Worm (Caenorhabditis elegans): ENCODE results near the gene col-88.
A peak's percentile ranks its signal among the peaks of the same experiment; 100 is the strongest.

Gene col-88

DNA sequence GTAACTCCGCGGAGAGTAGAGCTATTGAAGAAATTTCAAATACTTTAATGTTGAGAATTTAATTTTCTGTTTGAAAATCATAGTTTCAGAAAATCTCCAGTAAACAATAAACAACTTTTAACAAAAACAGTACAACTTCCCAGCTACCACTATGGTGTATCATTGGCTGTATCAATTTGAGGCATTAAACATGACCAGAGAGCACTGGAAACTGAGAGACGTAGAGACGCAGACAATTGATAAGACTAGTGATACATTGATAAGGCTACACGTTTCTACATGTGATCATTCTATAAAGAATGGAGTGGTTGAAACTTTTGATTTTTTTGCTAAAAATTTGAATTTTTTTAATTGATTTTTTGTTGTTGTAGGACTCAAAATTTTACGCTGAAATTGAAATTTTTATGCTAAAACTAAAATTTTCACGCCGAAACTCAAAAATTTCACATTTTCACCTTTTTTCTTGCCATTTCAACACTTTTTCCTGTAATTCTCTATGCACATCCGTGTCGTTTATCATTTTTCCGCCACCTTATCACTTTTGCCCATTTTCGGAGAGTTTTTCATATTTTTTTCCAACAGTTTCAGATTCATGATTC lies 25.5 kb upstream of the col-88 start, which contains the start of gene H10E21.1:
TSS of gene H10E21.1 (plus strand) at position 549 of the 599 bp plus-strand sequence.
- peak; percentile 18 for TF ChIP-seq nhr-43 (tag; optimal IDR thresholded peaks at IDR 0.05; ENCODE audit: poor library complexity, severe bottlenecking)
- no peak for TF ChIP-seq egl-27 (tag; optimal IDR thresholded peaks at IDR 0.05)
- peak; percentile 88 for TF ChIP-seq elt-2 (tag; optimal IDR thresholded peaks at IDR 0.05)
- TF ChIP-seq tbx-2 (tag; optimal IDR thresholded peaks at IDR 0.05): no peak
- TF ChIP-seq fkh-10 (GFP tag; optimal IDR thresholded peaks at IDR 0.05): no peak
- TF ChIP-seq nhr-25 (tag; optimal IDR thresholded peaks at IDR 0.05): peak; percentile 19
- peak; percentile 22 for TF ChIP-seq pha-4 (tag; optimal IDR thresholded peaks at IDR 0.05)
- TF ChIP-seq ceh-28 (tag; optimal IDR thresholded peaks at IDR 0.05): peak; percentile 14
- TF ChIP-seq pqm-1 (tag; optimal IDR thresholded peaks at IDR 0.05): peak; percentile 75
- TF ChIP-seq nhr-77 (tag; optimal IDR thresholded peaks at IDR 0.05): no peak
- peak; percentile 48 to 99 (median 94) for TF ChIP-seq elt-3 (tag; optimal IDR thresholded peaks at IDR 0.05)
- TF ChIP-seq ztf-11 (tag; optimal IDR thresholded peaks at IDR 0.05): no peak

DNA sequence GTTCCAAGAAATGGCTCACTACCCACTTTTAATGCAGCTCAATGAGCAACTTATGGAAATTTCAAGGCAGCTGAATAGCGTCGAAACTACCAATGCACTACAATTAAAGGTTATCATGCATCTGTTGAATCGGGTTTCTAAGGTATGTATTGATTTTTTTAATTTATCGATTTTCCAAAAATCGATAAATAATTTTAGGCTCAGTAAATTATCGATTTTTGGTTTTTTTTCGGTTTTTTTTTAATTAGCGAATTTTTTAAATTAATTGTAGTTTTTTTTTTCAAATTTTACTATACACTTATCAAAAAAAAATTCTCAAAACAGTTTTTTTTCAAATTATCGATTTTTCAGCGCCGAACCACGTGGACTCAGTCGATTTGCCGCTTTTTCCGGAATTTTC lies 24.1 kb upstream of the col-88 start:
- TF ChIP-seq snpc-4 (tag; optimal IDR thresholded peaks at IDR 0.05) (no peak), ZK546.5 (tag; optimal IDR thresholded peaks at IDR 0.05) (no peak), nhr-11 (tag; optimal IDR thresholded peaks at IDR 0.05) (no peak), unc-39 (tag; optimal IDR thresholded peaks at IDR 0.05) (no peak), ceh-28 (tag; optimal IDR thresholded peaks at IDR 0.05) (peak; percentile 93), aly-2 (tag; optimal IDR thresholded peaks at IDR 0.05) (no peak), mdl-1 (tag; optimal IDR thresholded peaks at IDR 0.05) (no peak), egl-5 (tag; optimal IDR thresholded peaks at IDR 0.05) (no peak)

- peak; percentile 2 for TF ChIP-seq elt-2 (tag; optimal IDR thresholded peaks at IDR 0.05)
- no peak for TF ChIP-seq hmg-11 (tag; optimal IDR thresholded peaks at IDR 0.05)
Measured at ce11 chrIII:17558-17957, 23.3 kb upstream of the col-88 start.

- TF ChIP-seq nhr-25 (tag; optimal IDR thresholded peaks at IDR 0.05) (peak; percentile 55), nhr-11 (tag; optimal IDR thresholded peaks at IDR 0.05) (no peak)
Measured at ce11 chrIII:19509-19908, 21.4 kb upstream of the col-88 start, which contains the start of gene H10E21.4. TSS of gene H10E21.4 (minus strand) at chrIII:19675.

DNA sequence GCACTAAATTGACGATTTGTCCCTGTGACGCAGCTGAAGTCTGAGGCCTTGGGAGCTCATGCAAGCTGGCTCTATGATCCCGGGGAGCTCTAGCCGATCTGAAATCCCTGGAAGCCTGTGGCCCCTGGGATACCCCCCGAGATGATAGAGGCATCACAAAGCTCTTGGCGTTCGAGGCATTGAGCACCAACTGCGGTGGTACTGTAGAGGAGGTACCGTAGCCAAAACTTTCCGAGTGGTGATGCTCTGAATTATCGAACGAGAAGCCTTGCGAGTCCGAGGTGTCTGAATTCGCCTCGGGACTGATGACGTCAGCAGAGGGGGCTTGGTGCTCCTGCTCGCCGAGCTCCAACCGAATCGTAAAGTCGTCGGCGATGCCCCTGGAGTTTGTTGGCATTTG lies 19.6 kb upstream of the col-88 start:
- no peak for TF ChIP-seq ZK546.5 (tag; optimal IDR thresholded peaks at IDR 0.05)

DNA sequence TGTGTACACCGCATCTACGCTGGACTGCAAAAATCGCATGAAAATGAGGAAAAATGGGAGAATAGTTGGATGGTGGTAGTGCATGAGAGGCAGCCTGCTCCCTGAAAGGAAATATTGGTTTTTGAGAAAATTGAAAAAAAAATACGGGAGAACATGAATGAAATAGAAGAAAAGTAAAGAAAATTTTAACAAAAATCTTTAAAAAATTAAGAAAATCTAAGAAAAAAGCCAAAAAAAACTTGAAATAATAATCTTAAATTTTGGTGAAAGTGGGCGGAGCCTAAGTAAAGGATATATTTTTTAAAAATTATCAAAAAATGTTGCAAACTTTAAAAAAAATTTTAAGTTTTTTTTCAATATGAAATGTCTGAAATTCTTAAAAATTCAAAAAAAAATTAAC lies 17.0 kb upstream of the col-88 start, which contains the start of gene H10E21.5:
TSS of gene H10E21.5 (minus strand) at position 101 of the 400 bp plus-strand sequence.
- TF ChIP-seq egl-5 (tag; optimal IDR thresholded peaks at IDR 0.05) (no peak), jun-1 (tag; optimal IDR thresholded peaks at IDR 0.05) (no peak), daf-12 (tag; optimal IDR thresholded peaks at IDR 0.05) (no peak), nhr-25 (tag; optimal IDR thresholded peaks at IDR 0.05) (no peak), nfya-1 (tag; optimal IDR thresholded peaks at IDR 0.05; ENCODE audit: insufficient read depth) (no peak), sea-2 (GFP tag; optimal IDR thresholded peaks at IDR 0.05) (no peak), eor-1 (tag; optimal IDR thresholded peaks at IDR 0.05) (no peak), fkh-10 (GFP tag; optimal IDR thresholded peaks at IDR 0.05) (no peak), nhr-11 (tag; optimal IDR thresholded peaks at IDR 0.05) (no peak), zag-1 (tag; optimal IDR thresholded peaks at IDR 0.05) (no peak), ceh-9 (tag; optimal IDR thresholded peaks at IDR 0.05) (no peak), skn-1 (tag; optimal IDR thresholded peaks at IDR 0.05) (no peak), snpc-4 (tag; optimal IDR thresholded peaks at IDR 0.05) (no peak), nhr-12 (tag; optimal IDR thresholded peaks at IDR 0.05) (no peak), ama-1 (optimal IDR thresholded peaks at IDR 0.05) (no peak), tbx-2 (tag; optimal IDR thresholded peaks at IDR 0.05) (no peak), ceh-82 (tag; optimal IDR thresholded peaks at IDR 0.05) (no peak), ztf-4 (tag; optimal IDR thresholded peaks at IDR 0.05) (no peak), nhr-23 (tag; optimal IDR thresholded peaks at IDR 0.05) (no peak)
